Fruit fly (Drosophila melanogaster) whole organism, embryonic: ENCODE data around the gene Cyp313a2.

Source experiments
- Ada2b ChIP-seq: fragments of 200-800 bp; sonication (Bioruptor generic); IDR thresholded peaks from 2 replicates; pipeline ENCODE4 v1.3.6; 2022; ENCODE audit warnings: missing biosample characterization, missing genetic modification characterization
- Adf1 ChIP-seq: fragments of 200-800 bp; sonication (Bioruptor generic); IDR thresholded peaks from 2 replicates; pipeline ENCODE4 v1.3.6; 2022; ENCODE audit warnings: missing biosample characterization, missing genetic modification characterization
- Atf3 ChIP-seq: fragments of 200-800 bp; sonication (Bioruptor generic); optimal IDR thresholded peaks from 3 replicates; lab custom pipeline; 2016; ENCODE audit warnings: missing biosample characterization, missing genetic modification characterization
- CG10267 ChIP-seq: fragments of 200-800 bp; sonication (Bioruptor generic); optimal IDR thresholded peaks from 2 replicates; lab custom pipeline; 2018; ENCODE audit warnings: missing biosample characterization, mild to moderate bottlenecking, missing genetic modification characterization, moderate library complexity
- CG11247 ChIP-seq: fragments of 200-800 bp; sonication (Bioruptor generic); IDR thresholded peaks from 2 replicates; pipeline ENCODE4 v1.3.6; 2022; ENCODE audit warnings: missing biosample characterization, missing genetic modification characterization
- CG13123 ChIP-seq: fragments of 200-800 bp; sonication (Bioruptor generic); optimal IDR thresholded peaks from 2 replicates; lab custom pipeline; 2016; ENCODE audit warnings: missing biosample characterization, missing genetic modification characterization
- CG13287 ChIP-seq: fragments of 200-800 bp; sonication (Bioruptor generic); IDR thresholded peaks from 2 replicates; pipeline ENCODE4 v1.3.6; 2022; ENCODE audit warnings: missing biosample characterization, missing genetic modification characterization; ENCODE audit not compliant: partially characterized antibody
- CG18476 ChIP-seq: fragments of 200-800 bp; sonication (Bioruptor generic); optimal IDR thresholded peaks from 2 replicates; lab custom pipeline; 2016; ENCODE audit warnings: missing biosample characterization, mild to moderate bottlenecking, missing genetic modification characterization
- CG2875 ChIP-seq: fragments of 200-800 bp; sonication (Bioruptor generic); optimal IDR thresholded peaks from 2 replicates; lab custom pipeline; 2017; ENCODE audit warnings: missing biosample characterization, mild to moderate bottlenecking, missing genetic modification characterization, missing genetic modification reagents
- CG30431 ChIP-seq: fragments of 200-800 bp; sonication (Bioruptor generic); optimal IDR thresholded peaks from 2 replicates; lab custom pipeline; 2017; ENCODE audit warnings: missing biosample characterization, missing genetic modification characterization
- CG4730 ChIP-seq: fragments of 200-800 bp; sonication (Bioruptor generic); IDR thresholded peaks from 2 replicates; pipeline ENCODE4 v1.3.6; 2022; ENCODE audit warnings: missing biosample characterization, missing genetic modification characterization
- CG8944 ChIP-seq: fragments of 200-800 bp; sonication (Bioruptor generic); optimal IDR thresholded peaks from 3 replicates; lab custom pipeline; 2016; ENCODE audit warnings: missing biosample characterization, missing genetic modification characterization
- Dip3 ChIP-seq: fragments of 200-800 bp; sonication (Bioruptor generic); optimal IDR thresholded peaks from 3 replicates; lab custom pipeline; 2016; ENCODE audit warnings: missing biosample characterization, missing genetic modification characterization
- Gug ChIP-seq: fragments of 200-800 bp; sonication (Bioruptor generic); IDR thresholded peaks from 4 replicates; pipeline ENCODE4 v1.3.6; 2022; ENCODE audit warnings: missing biosample characterization, missing genetic modification characterization
- H15 ChIP-seq: fragments of 200-800 bp; sonication (Bioruptor generic); IDR thresholded peaks from 3 replicates; pipeline ENCODE4 v1.3.6; 2022; ENCODE audit warnings: missing biosample characterization, missing genetic modification characterization
- Hmr ChIP-seq: fragments of 200-800 bp; sonication (Bioruptor generic); optimal IDR thresholded peaks from 3 replicates; lab custom pipeline; 2017; ENCODE audit warnings: mild to moderate bottlenecking, missing biosample characterization, missing genetic modification reagents, missing genetic modification characterization
- Kr ChIP-seq: fragments of 200-800 bp; sonication (Bioruptor generic); optimal IDR thresholded peaks from 2 replicates; lab custom pipeline; 2017; ENCODE audit warnings: missing biosample characterization, mild to moderate bottlenecking, missing genetic modification characterization
- MBD-R2 ChIP-seq: fragments of 200-800 bp; sonication (Bioruptor generic); IDR thresholded peaks from 2 replicates; pipeline ENCODE4 v1.3.6; 2022; ENCODE audit warnings: missing biosample characterization, missing genetic modification characterization
- Meics ChIP-seq: fragments of 200-800 bp; sonication (Bioruptor generic); optimal IDR thresholded peaks from 2 replicates; lab custom pipeline; 2017; ENCODE audit warnings: missing biosample characterization, mild to moderate bottlenecking, missing genetic modification characterization
- NC2α ChIP-seq: fragments of 200-800 bp; sonication (Bioruptor generic); optimal IDR thresholded peaks from 2 replicates; lab custom pipeline; 2016; ENCODE audit warnings: missing biosample characterization, missing genetic modification characterization
- NFAT ChIP-seq: fragments of 200-800 bp; sonication (Bioruptor generic); IDR thresholded peaks from 2 replicates; pipeline ENCODE4 v1.3.6; 2022; ENCODE audit warnings: missing biosample characterization, missing genetic modification characterization
- Nf-YC ChIP-seq: fragments of 200-800 bp; optimal IDR thresholded peaks from 3 replicates; lab custom pipeline; 2019; ENCODE audit warnings: missing biosample characterization, mild to moderate bottlenecking, missing genetic modification characterization, moderate library complexity
- Sry-δ ChIP-seq: fragments of 200-800 bp; sonication (Bioruptor generic); optimal IDR thresholded peaks from 2 replicates; lab custom pipeline; 2016; ENCODE audit warnings: missing biosample characterization, missing genetic modification characterization
- bbx ChIP-seq: fragments of 200-800 bp; sonication (Bioruptor generic); IDR thresholded peaks from 2 replicates; pipeline ENCODE4 v1.3.6; 2022; ENCODE audit warnings: missing biosample characterization, missing genetic modification characterization; ENCODE audit not compliant: partially characterized antibody
- chif ChIP-seq, 2 experiments: fragments of 200-800 bp; sonication (Bioruptor generic); optimal IDR thresholded peaks; 3 replicates each; lab custom pipeline; 2016; ENCODE audit warnings: missing biosample characterization in 2 of 2, missing genetic modification characterization in 2 of 2
- cwo ChIP-seq: fragments of 200-800 bp; sonication (Bioruptor generic); optimal IDR thresholded peaks from 3 replicates; lab custom pipeline; 2017; ENCODE audit warnings: missing biosample characterization, missing genetic modification characterization, mild to moderate bottlenecking, moderate library complexity, missing genetic modification reagents
- en ChIP-seq: fragments of 200-800 bp; sonication (Bioruptor generic); optimal IDR thresholded peaks from 2 replicates; lab custom pipeline; 2016; ENCODE audit warnings: missing biosample characterization, missing genetic modification characterization
- grau ChIP-seq: fragments of 200-800 bp; optimal IDR thresholded peaks from 3 replicates; lab custom pipeline; 2019; ENCODE audit warnings: missing biosample characterization, mild to moderate bottlenecking, missing genetic modification characterization, moderate library complexity
- kay ChIP-seq: fragments of 200-800 bp; sonication (Bioruptor generic); optimal IDR thresholded peaks from 2 replicates; lab custom pipeline; 2016; ENCODE audit warnings: missing biosample characterization, missing genetic modification characterization
- klu ChIP-seq: fragments of 200-800 bp; sonication (Bioruptor generic); IDR thresholded peaks from 2 replicates; pipeline ENCODE4 v1.3.6; 2022; ENCODE audit warnings: missing biosample characterization, missing genetic modification characterization
- nau ChIP-seq: fragments of 200-800 bp; sonication (Bioruptor generic); optimal IDR thresholded peaks from 3 replicates; lab custom pipeline; 2017; ENCODE audit warnings: missing biosample characterization, mild to moderate bottlenecking, missing genetic modification characterization, missing genetic modification reagents
- nmo ChIP-seq: fragments of 200-800 bp; sonication (Bioruptor generic); optimal IDR thresholded peaks from 2 replicates; lab custom pipeline; 2018; ENCODE audit warnings: missing biosample characterization, mild to moderate bottlenecking, missing genetic modification characterization, moderate library complexity
- pfk ChIP-seq: fragments of 200-800 bp; sonication (Bioruptor generic); optimal IDR thresholded peaks from 2 replicates; lab custom pipeline; 2018; ENCODE audit warnings: missing biosample characterization, mild to moderate bottlenecking, missing genetic modification characterization, moderate library complexity
- pnt ChIP-seq: fragments of 200-800 bp; sonication (Bioruptor generic); optimal IDR thresholded peaks from 3 replicates; lab custom pipeline; 2016; ENCODE audit warnings: missing biosample characterization, missing genetic modification characterization
- pros ChIP-seq: fragments of 200-800 bp; sonication (Bioruptor generic); optimal IDR thresholded peaks from 3 replicates; lab custom pipeline; 2019; ENCODE audit warnings: missing biosample characterization, mild to moderate bottlenecking, missing genetic modification characterization, moderate library complexity
- rib ChIP-seq: fragments of 200-800 bp; sonication (Bioruptor generic); IDR thresholded peaks from 2 replicates; pipeline ENCODE4 v1.3.6; 2022; ENCODE audit warnings: missing biosample characterization, missing genetic modification characterization
- sna ChIP-seq: fragments of 200-800 bp; sonication (Bioruptor generic); IDR thresholded peaks from 2 replicates; pipeline ENCODE4 v1.3.6; 2022; ENCODE audit warnings: missing biosample characterization, missing genetic modification characterization; ENCODE audit not compliant: partially characterized antibody
- so ChIP-seq: fragments of 200-800 bp; sonication (Bioruptor generic); IDR thresholded peaks from 3 replicates; pipeline ENCODE4 v1.3.6; 2022; ENCODE audit warnings: missing biosample characterization, missing genetic modification characterization
- sr ChIP-seq: fragments of 200-800 bp; sonication (Bioruptor generic); IDR thresholded peaks from 3 replicates; pipeline ENCODE4 v1.3.6; 2022; ENCODE audit warnings: missing biosample characterization, missing genetic modification characterization
- wek ChIP-seq: fragments of 200-800 bp; sonication (Bioruptor generic); optimal IDR thresholded peaks from 3 replicates; lab custom pipeline; 2018; ENCODE audit warnings: missing biosample characterization, mild to moderate bottlenecking, missing genetic modification characterization, moderate library complexity
- wor ChIP-seq: fragments of 200-800 bp; sonication (Bioruptor generic); IDR thresholded peaks from 2 replicates; pipeline ENCODE4 v1.3.6; 2022; ENCODE audit warnings: missing biosample characterization, missing genetic modification characterization
- zfh2 ChIP-seq: fragments of 200-800 bp; sonication (Bioruptor generic); optimal IDR thresholded peaks from 2 replicates; lab custom pipeline; 2016; ENCODE audit warnings: missing biosample characterization, missing genetic modification characterization

Gene Cyp313a2

DNA sequence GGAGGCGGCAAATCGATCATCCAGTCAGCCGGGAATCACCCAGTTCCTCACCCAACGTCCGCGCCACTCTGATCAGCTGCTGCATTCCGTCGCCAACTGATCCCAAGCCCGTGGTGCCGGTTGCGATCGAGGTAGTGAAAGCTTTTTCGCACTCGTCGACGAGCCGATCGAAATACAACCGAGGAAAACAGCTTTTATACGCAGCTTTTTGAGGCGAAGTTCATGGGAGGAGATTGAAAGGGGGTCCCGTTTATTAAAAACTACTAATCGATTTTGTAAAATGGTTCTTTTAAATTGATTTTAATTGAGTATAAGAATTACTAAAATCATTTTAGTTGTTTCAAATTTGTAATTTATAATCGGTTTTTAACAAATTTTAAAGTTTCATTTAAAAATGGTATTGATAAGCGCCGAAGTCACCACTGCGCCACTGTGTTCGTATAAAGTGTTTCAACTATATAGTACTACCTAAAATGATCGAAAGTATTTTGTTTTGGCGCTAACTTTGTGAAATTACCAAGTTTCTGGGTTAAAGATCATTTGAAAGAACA lies 15.3 kb downstream of the Cyp313a2 start, which contains the start of gene CG4860 (continued):
- peak; percentile 72 for TF ChIP-seq en (GFP tag; lab: Kevin White, UChicago)
- peak; percentile 34 for TF ChIP-seq Sry-δ (GFP tag; lab: Kevin White, UChicago)
- TF ChIP-seq MBD-R2 (GFP tag; lab: Robert Waterston, UW), result peak; percentile 69; the same call in 1 of the 2 replicates
- peak; percentile 80 for TF ChIP-seq cwo
- TF ChIP-seq so (GFP tag; lab: Robert Waterston, UW), result peak; percentile 84
- peak; percentile 78 for TF ChIP-seq Nf-YC (tag; lab: Kevin White, UChicago)
- TF ChIP-seq CG2875 (GFP tag; lab: Kevin White, UChicago), result peak; percentile 76
- TF ChIP-seq nmo (GFP tag; lab: Kevin White, UChicago), result peak; percentile 89
- peak; percentile 92 for TF ChIP-seq NFAT (GFP tag; lab: Robert Waterston, UW)
- TF ChIP-seq wor (GFP tag; lab: Robert Waterston, UW), result peak; percentile 66
- peak; percentile 72 for TF ChIP-seq CG13123 (GFP tag; lab: Kevin White, UChicago)
- peak; percentile 90 for TF ChIP-seq grau (tag; lab: Kevin White, UChicago)
- peak; percentile 89 for TF ChIP-seq Meics (GFP tag; lab: Kevin White, UChicago)
- TF ChIP-seq CG18476, result peak; percentile 77
- peak; percentile 10; the same call in 1 of the 2 replicates for TF ChIP-seq CG13287 (GFP tag; lab: Robert Waterston, UW)
- TF ChIP-seq Hmr (GFP tag; lab: Kevin White, UChicago), result peak; percentile 93
- no peak for TF ChIP-seq pfk
- peak; percentile 53; the same call in 1 of the 3 replicates for TF ChIP-seq sr (GFP tag; lab: Robert Waterston, UW)
- TF ChIP-seq nau (GFP tag; lab: Kevin White, UChicago), result no peak
- TF ChIP-seq CG10267 (tag; lab: Kevin White, UChicago), result peak; percentile 70
- TF ChIP-seq Dip3 (GFP tag; lab: Kevin White, UChicago), result peak; percentile 82
- peak; percentile 56 for TF ChIP-seq NC2α (GFP tag; lab: Kevin White, UChicago)
- TF ChIP-seq CG11247, result peak; percentile 88
- no peak for TF ChIP-seq pros (GFP tag; lab: Kevin White, UChicago)
- peak; percentile 78 for TF ChIP-seq klu
- peak; percentile 84 for TF ChIP-seq CG8944
- TF ChIP-seq rib, result peak; percentile 78
- peak; percentile 84 for TF ChIP-seq H15 (GFP tag; lab: Robert Waterston, UW)
- TF ChIP-seq CG30431 (GFP tag; lab: Kevin White, UChicago), result peak; percentile 63
- peak; percentile 85 for TF ChIP-seq kay (GFP tag; lab: Kevin White, UChicago)
- TF ChIP-seq bbx, result 0 out of 2 replicates have a peak, but pooled peaks have one; percentile 20
- TF ChIP-seq Kr (GFP tag; lab: Kevin White, UChicago), result no peak
- peak; percentile 43 for TF ChIP-seq wek (GFP tag; lab: Kevin White, UChicago)
- peak; percentile 76 for TF ChIP-seq pnt (GFP tag; lab: Kevin White, UChicago)
- peak; percentile 80 for TF ChIP-seq CG4730 (GFP tag; lab: Robert Waterston, UW)
- TF ChIP-seq sna, result no peak
- TF ChIP-seq zfh2 (GFP tag; lab: Kevin White, UChicago), result peak; percentile 93
- peak; percentile 87 for TF ChIP-seq Ada2b (GFP tag; lab: Robert Waterston, UW)
- TF ChIP-seq Atf3 (GFP tag; lab: Kevin White, UChicago), result peak; percentile 75
- TF ChIP-seq chif (GFP tag; optimal IDR thresholded peaks at IDR 0.05; lab: Kevin White, UChicago), result peak; percentile 78 to 82
- TF ChIP-seq Gug (GFP tag; lab: Robert Waterston, UW), result peak; percentile 82
- peak; percentile 69 for TF ChIP-seq Adf1 (GFP tag; lab: Robert Waterston, UW)
